Worm (Caenorhabditis elegans) whole organism, L2 larva: ENCODE data around the gene rnh-1.0.

ENCODE experiments used
- F13H6.1 ChIP-seq: sonication (generic microtip); optimal IDR thresholded peaks from 2 replicates; lab custom pipeline; 2016; ENCODE audit warnings: missing genetic modification characterization, missing compliant biosample characterization
- ZK546.5 ChIP-seq: sonication (generic microtip); optimal IDR thresholded peaks from 2 replicates; lab custom pipeline; 2017; ENCODE audit warnings: missing biosample characterization, missing genetic modification characterization
- ama-1 ChIP-seq: fragments of 150-350 bp; optimal IDR thresholded peaks from 2 replicates; lab custom pipeline; 2018; ENCODE audit warnings: inconsistent platforms
- ceh-82 ChIP-seq: fragments of 150-350 bp; optimal IDR thresholded peaks from 2 replicates; lab custom pipeline; 2014; ENCODE audit warnings: missing biosample characterization, missing genetic modification characterization
- lin-13 ChIP-seq: fragments of 150-350 bp; optimal IDR thresholded peaks from 2 replicates; lab custom pipeline; 2014; ENCODE audit warnings: missing biosample characterization, missing genetic modification reagents, missing genetic modification characterization
- mdl-1 ChIP-seq, 2 experiments: fragments of 150-350 bp in 1 of 2; sonication (generic microtip) in 1 of 2; optimal IDR thresholded peaks; 2 replicates each; lab custom pipeline; 2017; ENCODE audit warnings: missing biosample characterization in 2 of 2, missing genetic modification characterization in 2 of 2
- nhr-23 ChIP-seq: fragments of 150-350 bp; optimal IDR thresholded peaks from 2 replicates; lab custom pipeline; 2014; ENCODE audit warnings: missing biosample characterization, missing genetic modification reagents, missing genetic modification characterization
- nhr-237 ChIP-seq: fragments of 150-350 bp; optimal IDR thresholded peaks from 2 replicates; lab custom pipeline; 2014; ENCODE audit warnings: missing biosample characterization, missing genetic modification characterization
- nhr-77 ChIP-seq: fragments of 150-350 bp; optimal IDR thresholded peaks from 2 replicates; lab custom pipeline; 2014; ENCODE audit warnings: missing biosample characterization, missing genetic modification characterization
- unc-62 ChIP-seq: fragments of 150-350 bp; optimal IDR thresholded peaks from 2 replicates; lab custom pipeline; 2014; ENCODE audit warnings: missing biosample characterization, missing genetic modification reagents, missing genetic modification characterization
- ztf-1 ChIP-seq: fragments of 200-800 bp; sonication (Bioruptor generic); conservative IDR thresholded peaks from 2 replicates; pipeline ENCODE4 v1.3.6; 2022; ENCODE audit warnings: missing genetic modification characterization, missing compliant biosample characterization

ce11 chrII:4986664-4987063 lies 8.5 kb upstream of the rnh-1.0 start:
- TF ChIP-seq ztf-1 (no peak), lin-13 (GFP tag; lab: Kevin White, UChicago) (no peak), nhr-77 (tag; lab: Kevin White, UChicago) (no peak), ceh-82 (no peak), nhr-237 (tag; lab: Kevin White, UChicago) (no peak), nhr-23 (no peak), unc-62 (no peak), F13H6.1 (tag; lab: Kevin White, UChicago) (no peak), ama-1 (lab: Kevin White, UChicago) (no peak), mdl-1 (tag; optimal IDR thresholded peaks at IDR 0.05; lab: Kevin White, UChicago) (no peak), ZK546.5 (tag; lab: Kevin White, UChicago) (no peak)
